Fruit fly (Drosophila melanogaster) whole organism, prepupa: ENCODE results near the gene Sk1.

Experiments used
- CG10669 ChIP-seq: fragments of 200-800 bp; sonication (Bioruptor generic); optimal IDR thresholded peaks from 3 replicates; lab custom pipeline; 2018; ENCODE audit warnings: missing biosample characterization, mild to moderate bottlenecking, missing genetic modification characterization, moderate library complexity
- CG11294 ChIP-seq: fragments of 200-800 bp; sonication (Bioruptor generic); IDR thresholded peaks from 2 replicates; pipeline ENCODE4 v1.3.6; 2022; ENCODE audit warnings: missing biosample characterization, missing genetic modification characterization
- CG11902 ChIP-seq: fragments of 200-800 bp; sonication (Bioruptor generic); optimal IDR thresholded peaks from 3 replicates; lab custom pipeline; 2016; ENCODE audit warnings: missing biosample characterization, missing genetic modification characterization
- CG1621 ChIP-seq: fragments of 200-800 bp; sonication (Bioruptor generic); optimal IDR thresholded peaks from 3 replicates; lab custom pipeline; 2018; ENCODE audit warnings: missing biosample characterization, mild to moderate bottlenecking, missing genetic modification characterization
- CG3032 ChIP-seq: fragments of 200-800 bp; optimal IDR thresholded peaks from 2 replicates; lab custom pipeline; 2019; ENCODE audit warnings: missing biosample characterization, mild to moderate bottlenecking, missing genetic modification characterization, moderate library complexity
- CG32006 ChIP-seq: fragments of 200-800 bp; sonication (Bioruptor generic); optimal IDR thresholded peaks from 3 replicates; lab custom pipeline; 2017; ENCODE audit warnings: missing biosample characterization, mild to moderate bottlenecking, missing genetic modification characterization
- CG6163 ChIP-seq: fragments of 200-800 bp; sonication (Bioruptor generic); IDR thresholded peaks from 3 replicates; pipeline ENCODE4 v1.3.6; 2022; ENCODE audit warnings: missing biosample characterization, missing genetic modification characterization
- CG6792 ChIP-seq: fragments of 200-800 bp; sonication (Bioruptor generic); optimal IDR thresholded peaks from 3 replicates; lab custom pipeline; 2016; ENCODE audit warnings: missing biosample characterization, missing genetic modification characterization
- CG6808 ChIP-seq: fragments of 200-800 bp; sonication (Bioruptor generic); optimal IDR thresholded peaks from 3 replicates; lab custom pipeline; 2017; ENCODE audit warnings: missing biosample characterization, missing genetic modification characterization, mild to moderate bottlenecking, moderate library complexity, missing genetic modification reagents
- CG8119 ChIP-seq: fragments of 200-800 bp; sonication (Bioruptor generic); IDR thresholded peaks from 3 replicates; pipeline ENCODE4 v1.3.6; 2022; ENCODE audit warnings: missing biosample characterization, missing genetic modification characterization
- CG9139 ChIP-seq: fragments of 200-800 bp; sonication (Bioruptor generic); optimal IDR thresholded peaks from 3 replicates; lab custom pipeline; 2017; ENCODE audit warnings: missing biosample characterization, mild to moderate bottlenecking, missing genetic modification characterization
- Eip93F ChIP-seq: fragments of 200-800 bp; sonication (Bioruptor generic); optimal IDR thresholded peaks from 2 replicates; lab custom pipeline; 2016; ENCODE audit warnings: missing biosample characterization, mild to moderate bottlenecking, missing genetic modification characterization
- Ets21C ChIP-seq: fragments of 200-800 bp; sonication (Bioruptor generic); optimal IDR thresholded peaks from 3 replicates; lab custom pipeline; 2016; ENCODE audit warnings: missing biosample characterization, missing genetic modification characterization
- Ets96B ChIP-seq: fragments of 200-800 bp; optimal IDR thresholded peaks from 2 replicates; lab custom pipeline; 2019; ENCODE audit warnings: missing biosample characterization, mild to moderate bottlenecking, missing genetic modification characterization, moderate library complexity
- Gug ChIP-seq: fragments of 200-800 bp; sonication (Bioruptor generic); IDR thresholded peaks from 2 replicates; pipeline ENCODE4 v1.3.6; 2022; ENCODE audit warnings: missing biosample characterization, missing genetic modification characterization
- Hr39 ChIP-seq: fragments of 200-800 bp; sonication (Bioruptor generic); optimal IDR thresholded peaks from 2 replicates; lab custom pipeline; 2016; ENCODE audit warnings: missing biosample characterization, missing genetic modification characterization
- Hr4 ChIP-seq: fragments of 200-800 bp; sonication (Bioruptor generic); optimal IDR thresholded peaks from 3 replicates; lab custom pipeline; 2016; ENCODE audit warnings: missing biosample characterization, missing genetic modification characterization
- Met ChIP-seq: fragments of 200-800 bp; sonication (Bioruptor generic); optimal IDR thresholded peaks from 3 replicates; lab custom pipeline; 2016; ENCODE audit warnings: missing biosample characterization, missing genetic modification characterization
- Sox14 ChIP-seq: fragments of 200-800 bp; sonication (Bioruptor generic); optimal IDR thresholded peaks from 3 replicates; lab custom pipeline; 2016; ENCODE audit warnings: missing biosample characterization, missing genetic modification characterization
- Sox15 ChIP-seq: fragments of 200-800 bp; sonication (Bioruptor generic); optimal IDR thresholded peaks from 3 replicates; lab custom pipeline; 2016; ENCODE audit warnings: missing biosample characterization, missing genetic modification characterization
- achi ChIP-seq: fragments of 200-800 bp; sonication (Bioruptor generic); optimal IDR thresholded peaks from 3 replicates; lab custom pipeline; 2016; ENCODE audit warnings: missing biosample characterization, missing genetic modification characterization
- cyc ChIP-seq: fragments of 200-800 bp; sonication (Bioruptor generic); optimal IDR thresholded peaks from 3 replicates; lab custom pipeline; 2016; ENCODE audit warnings: missing biosample characterization, missing genetic modification characterization
- dac ChIP-seq: fragments of 200-800 bp; sonication (Bioruptor generic); optimal IDR thresholded peaks from 2 replicates; lab custom pipeline; 2017; ENCODE audit warnings: missing biosample characterization, mild to moderate bottlenecking, missing genetic modification characterization
- dsx ChIP-seq: fragments of 200-800 bp; optimal IDR thresholded peaks from 3 replicates; lab custom pipeline; 2019; ENCODE audit warnings: missing biosample characterization, mild to moderate bottlenecking, missing genetic modification characterization, moderate library complexity; ENCODE audit not compliant: poor library complexity, severe bottlenecking
- eg ChIP-seq: fragments of 200-800 bp; sonication (Bioruptor generic); IDR thresholded peaks from 3 replicates; pipeline ENCODE4 v1.3.6; 2022; ENCODE audit warnings: missing biosample characterization, missing genetic modification characterization
- esn ChIP-seq: fragments of 200-800 bp; sonication (Bioruptor generic); optimal IDR thresholded peaks from 2 replicates; lab custom pipeline; 2016; ENCODE audit warnings: missing biosample characterization, mild to moderate bottlenecking, missing genetic modification characterization, moderate library complexity
- fd59A ChIP-seq: fragments of 200-800 bp; sonication (Bioruptor generic); optimal IDR thresholded peaks from 2 replicates; lab custom pipeline; 2017; ENCODE audit warnings: missing biosample characterization, mild to moderate bottlenecking, missing genetic modification characterization, missing genetic modification reagents
- fd85E ChIP-seq: fragments of 200-800 bp; sonication (Bioruptor generic); optimal IDR thresholded peaks from 3 replicates; lab custom pipeline; 2016; ENCODE audit warnings: missing biosample characterization, missing genetic modification characterization
- lz ChIP-seq: fragments of 200-800 bp; sonication (Bioruptor generic); optimal IDR thresholded peaks from 3 replicates; lab custom pipeline; 2016; ENCODE audit warnings: missing biosample characterization, missing genetic modification characterization
- pdm3 ChIP-seq: fragments of 200-800 bp; sonication (Bioruptor generic); optimal IDR thresholded peaks from 3 replicates; lab custom pipeline; 2016; ENCODE audit warnings: missing biosample characterization, missing genetic modification characterization
- spab ChIP-seq: fragments of 200-800 bp; sonication (Bioruptor generic); optimal IDR thresholded peaks from 2 replicates; lab custom pipeline; 2017; ENCODE audit warnings: missing biosample characterization, mild to moderate bottlenecking, missing genetic modification characterization, missing genetic modification reagents
- ss ChIP-seq, 2 experiments: fragments of 200-800 bp; sonication (Bioruptor generic); optimal IDR thresholded peaks; 2 replicates in 1 of 2; 3 replicates in 1 of 2; lab custom pipeline; 2017 to 2018; ENCODE audit warnings: mild to moderate bottlenecking in 2 of 2, missing biosample characterization in 2 of 2, missing genetic modification characterization in 2 of 2, moderate library complexity in 1 of 2
- svp ChIP-seq: fragments of 200-800 bp; sonication (Bioruptor generic); peaks from one replicate; lab custom pipeline; 2016; ENCODE audit warnings: missing biosample characterization, missing genetic modification characterization
- topi ChIP-seq: fragments of 200-800 bp; sonication (Bioruptor generic); optimal IDR thresholded peaks from 3 replicates; lab custom pipeline; 2016; ENCODE audit warnings: missing biosample characterization, missing genetic modification characterization
- vri ChIP-seq: fragments of 200-800 bp; sonication (Bioruptor generic); optimal IDR thresholded peaks from 3 replicates; lab custom pipeline; 2016; ENCODE audit warnings: missing biosample characterization, mild to moderate bottlenecking, missing genetic modification characterization

Sk1 gene

DNA sequence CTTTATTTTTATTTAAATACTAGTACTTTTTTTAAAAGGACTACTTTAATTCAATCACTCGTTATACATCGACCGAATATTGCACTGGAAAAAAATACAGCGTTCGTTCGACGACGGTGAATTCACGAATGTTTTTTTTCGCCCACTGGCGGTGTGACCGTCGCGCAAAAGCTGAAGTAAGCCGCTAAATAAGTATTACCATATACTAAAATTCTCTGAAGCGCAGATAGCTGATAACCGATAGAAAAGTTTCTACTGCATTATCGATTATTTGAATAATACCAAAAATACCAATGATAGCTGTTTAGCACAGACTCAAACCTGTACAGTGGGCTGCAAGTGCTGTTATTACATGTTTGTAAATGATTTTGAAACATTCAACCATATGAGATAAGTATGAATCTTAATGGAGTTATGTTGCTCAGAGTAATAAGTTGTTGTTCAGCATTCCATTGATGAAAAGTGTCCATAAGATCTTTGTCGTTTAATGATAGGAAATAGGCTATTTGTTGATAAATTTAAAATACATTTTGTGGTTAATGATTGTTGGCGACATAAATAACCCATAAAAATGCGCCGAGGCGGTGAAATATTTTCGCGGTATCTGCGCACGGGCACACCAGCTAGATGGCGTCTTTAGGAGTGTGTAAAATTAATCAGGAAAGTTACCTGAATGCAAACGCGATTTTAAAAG lies 12.0 kb downstream of the Sk1 start, which contains the start of the genes Evi5 and HP5 (continued):
- TF ChIP-seq CG32006 (GFP tag; lab: Kevin White, UChicago) (no peak), dac (peak; percentile 22), ss (GFP tag; optimal IDR thresholded peaks at IDR 0.05; lab: Kevin White, UChicago) (no peak), cyc (GFP tag; lab: Kevin White, UChicago) (peak; percentile 34), spab (GFP tag; lab: Kevin White, UChicago) (no peak), Met (GFP tag; lab: Kevin White, UChicago) (peak; percentile 51), CG10669 (peak; percentile 22), lz (GFP tag; lab: Kevin White, UChicago) (peak; percentile 78), Sox14 (peak; percentile 17), Eip93F (GFP tag; lab: Kevin White, UChicago) (peak; percentile 27), Sox15 (GFP tag; lab: Kevin White, UChicago) (peak; percentile 13), CG11902 (GFP tag; lab: Kevin White, UChicago) (peak; percentile 9), vri (peak; percentile 13), CG6808 (GFP tag; lab: Kevin White, UChicago) (no peak), esn (GFP tag; lab: Kevin White, UChicago) (peak; percentile 6), CG3032 (tag; lab: Kevin White, UChicago) (peak; percentile 6), dsx (GFP tag; lab: Kevin White, UChicago) (peak; percentile 47), achi (no peak), fd59A (GFP tag; lab: Kevin White, UChicago) (no peak), CG1621 (tag; lab: Kevin White, UChicago) (peak; percentile 99), pdm3 (no peak), CG6792 (GFP tag; lab: Kevin White, UChicago) (no peak), eg (peak; percentile 72; the same call in 2 of the 3 replicates), Gug (peak; percentile 47), Hr4 (GFP tag; lab: Kevin White, UChicago) (peak; percentile 48)

DNA sequence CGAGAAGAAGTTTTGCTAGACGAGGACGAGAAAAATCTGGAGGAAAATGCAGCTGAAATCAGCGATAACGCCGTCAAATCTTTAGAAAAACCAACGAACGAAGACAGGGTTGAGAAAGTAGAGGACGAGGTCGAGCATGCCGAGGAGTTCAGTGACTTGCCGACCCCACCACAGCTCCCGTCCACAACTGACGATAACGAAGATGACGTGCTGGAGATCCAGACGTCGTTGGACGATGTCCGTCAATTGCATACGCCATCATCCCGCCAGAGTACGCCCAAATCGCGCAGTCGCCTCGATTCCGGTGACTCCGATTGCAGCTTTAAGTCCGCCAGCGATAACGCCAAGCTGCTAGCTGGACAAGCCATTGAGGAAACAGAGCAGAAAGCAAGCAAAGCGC lies 14.8 kb downstream of the Sk1 start:
- TF ChIP-seq svp (GFP tag; lab: Kevin White, UChicago) (peak; percentile 94), eg (no peak), Hr39 (no peak)
- TF ChIP-seq, all 60 proteins: peak for 1

dm6 chrX:11458912-11459836 lies 16.8 kb downstream of the Sk1 start, which contains the start of gene CG43155:
Gene CG43155, plus strand, starts transcription at chrX:11459786.
- TF ChIP-seq CG9139 (GFP tag; lab: Kevin White, UChicago) (no peak), ss (GFP tag; optimal IDR thresholded peaks at IDR 0.05; lab: Kevin White, UChicago) (no peak), CG11294 (GFP tag; lab: Robert Waterston, UW) (no peak), fd85E (no peak), Ets21C (GFP tag; lab: Kevin White, UChicago) (no peak), Met (GFP tag; lab: Kevin White, UChicago) (no peak), Hr4 (GFP tag; lab: Kevin White, UChicago) (no peak), topi (GFP tag; lab: Kevin White, UChicago) (no peak), Sox15 (GFP tag; lab: Kevin White, UChicago) (no peak), fd59A (GFP tag; lab: Kevin White, UChicago) (no peak), Hr39 (no peak), Ets96B (no peak), CG3032 (tag; lab: Kevin White, UChicago) (no peak), CG1621 (tag; lab: Kevin White, UChicago) (no peak), CG8119 (no peak), Gug (no peak), CG6163 (GFP tag; lab: Robert Waterston, UW) (no peak)
